Worm (Caenorhabditis elegans): ENCODE data around the gene srx-3.

Gene srx-3

DNA sequence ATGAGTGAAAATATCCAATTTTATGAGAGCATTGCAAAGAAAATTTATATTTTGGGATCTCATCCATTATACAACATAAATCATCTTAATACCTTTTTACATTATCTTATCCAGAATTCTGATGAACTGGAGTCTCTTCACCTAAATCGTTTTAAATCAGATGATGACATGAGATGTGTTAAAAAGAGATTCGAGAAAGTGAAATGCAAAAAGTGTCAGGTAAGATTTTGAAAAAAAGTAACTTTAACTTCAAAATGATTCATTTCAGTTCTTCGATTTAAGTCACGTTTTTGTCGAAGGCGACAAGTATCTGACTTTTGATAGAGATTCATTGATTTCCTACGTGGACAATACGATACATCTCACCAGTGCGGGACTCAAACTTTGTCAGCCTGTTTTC lies 13.5 kb downstream of the srx-3 start:
- TF ChIP-seq ama-1 (optimal IDR thresholded peaks at IDR 0.05) (no peak), ama-1 (GFP tag; optimal IDR thresholded peaks at IDR 0.05) (no peak)

ce11 chrV:9022078-9022477 lies 16.7 kb downstream of the srx-3 start, which contains the start of gene oac-41:
Gene oac-41, minus strand, starts transcription at chrV:9022178.
- TF ChIP-seq nfya-1 (tag; optimal IDR thresholded peaks at IDR 0.05; ENCODE audit: borderline replicate concordance, insufficient read depth) (no peak), lsl-1 (GFP tag; optimal IDR thresholded peaks at IDR 0.05) (no peak), hmg-20 (GFP tag; IDR thresholded peaks at IDR 0.05) (no peak), Y53F4B.3 (GFP tag; IDR thresholded peaks at IDR 0.05) (no peak), F37B4.10 (GFP tag; IDR thresholded peaks at IDR 0.05) (no peak), lin-26 (GFP tag; IDR thresholded peaks at IDR 0.05) (no peak), mcd-1 (GFP tag; IDR thresholded peaks at IDR 0.05) (no peak)

DNA sequence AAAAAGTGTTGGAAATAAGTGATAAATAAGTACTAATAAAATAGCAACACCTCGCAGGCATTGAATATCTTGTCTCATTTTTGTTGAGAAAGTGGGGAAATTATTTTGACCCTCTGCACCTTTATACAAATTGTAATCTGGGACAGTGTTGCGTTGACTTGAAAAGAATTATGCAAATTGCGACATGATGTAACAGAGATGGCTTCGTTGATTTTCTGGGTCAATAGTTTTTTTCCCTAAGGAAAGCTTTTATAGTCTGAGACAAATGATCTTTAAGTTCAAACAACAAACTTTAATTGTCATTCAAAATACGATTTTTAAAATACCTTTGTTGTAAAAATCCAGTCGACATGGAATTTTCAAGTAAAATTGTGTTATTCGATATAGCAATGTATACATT lies 19.4 kb downstream of the srx-3 start, which contains the start of gene bus-1:
bus-1 (minus strand) TSS at position 101 of the 400 bp plus-strand sequence.
- TF ChIP-seq somi-1 (GFP tag; optimal IDR thresholded peaks at IDR 0.05): no peak
- TF ChIP-seq egl-18 (GFP tag; IDR thresholded peaks at IDR 0.05): no peak
- TF ChIP-seq akir-1 (GFP tag; optimal IDR thresholded peaks at IDR 0.05): no peak

DNA sequence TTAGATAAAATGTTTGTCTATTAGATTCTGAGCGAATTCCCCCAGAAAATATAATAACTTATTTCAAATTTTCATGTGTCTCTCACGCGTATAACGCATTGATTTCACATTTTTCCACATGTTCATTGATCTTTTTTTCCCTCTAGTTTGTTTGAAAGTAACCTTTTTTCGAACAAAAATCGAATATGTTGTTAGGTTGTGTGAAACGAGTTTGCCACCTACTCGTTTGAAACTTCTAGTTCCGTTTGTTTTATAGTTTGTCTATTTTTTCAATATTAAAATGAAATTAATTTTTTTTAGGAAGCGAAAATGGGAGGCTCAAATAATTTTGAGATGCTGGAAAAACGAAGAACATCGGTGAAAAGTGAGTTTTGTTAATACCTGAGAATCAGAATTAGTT lies 24.9 kb downstream of the srx-3 start, which contains the start of gene C25E10.5:
C25E10.5 (plus strand) TSS at position 301 of the 400 bp plus-strand sequence.
- TF ChIP-seq ama-1 (optimal IDR thresholded peaks at IDR 0.05): no peak
- TF ChIP-seq ama-1 (GFP tag; optimal IDR thresholded peaks at IDR 0.05): no peak
- TF ChIP-seq mcd-1 (GFP tag; IDR thresholded peaks at IDR 0.05): no peak
- TF ChIP-seq somi-1 (GFP tag; optimal IDR thresholded peaks at IDR 0.05): no peak
- TF ChIP-seq zim-3 (tag; optimal IDR thresholded peaks at IDR 0.05): no peak
- TF ChIP-seq mes-4 (tag; optimal IDR thresholded peaks at IDR 0.05): no peak
- no peak for TF ChIP-seq unc-62 (GFP tag; optimal IDR thresholded peaks at IDR 0.05)

DNA sequence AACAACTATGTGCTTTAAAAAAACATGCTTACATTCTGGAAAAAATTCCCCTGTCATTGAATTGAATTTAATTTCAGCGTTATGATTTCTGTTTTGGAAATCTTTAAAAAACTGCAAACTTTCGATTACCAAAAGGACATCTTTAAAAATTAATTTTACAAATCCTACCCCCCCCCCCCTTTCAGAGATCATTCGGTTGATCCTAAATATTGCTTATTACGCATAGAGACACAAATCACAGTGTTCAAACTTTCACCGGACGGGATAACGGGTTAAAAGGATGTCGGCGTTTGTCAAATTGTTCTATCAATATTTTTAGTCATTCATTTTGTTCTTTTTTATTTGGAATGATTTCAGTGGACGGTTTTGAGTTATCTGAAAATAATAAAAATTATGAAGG lies 27.9 kb downstream of the srx-3 start, which contains the start of gene C25E10.4:
C25E10.4 (plus strand) TSS at position 301 of the 400 bp plus-strand sequence.
- TF ChIP-seq lir-1 (GFP tag; conservative IDR thresholded peaks at IDR 0.05) (no peak), C06A6.2 (GFP tag; conservative IDR thresholded peaks at IDR 0.05) (no peak), hmg-1.2 (GFP tag; IDR thresholded peaks at IDR 0.05) (no peak), ceh-40 (GFP tag; IDR thresholded peaks at IDR 0.05) (no peak), lin-26 (GFP tag; IDR thresholded peaks at IDR 0.05) (no peak), bed-1 (GFP tag; IDR thresholded peaks at IDR 0.05) (no peak)

DNA sequence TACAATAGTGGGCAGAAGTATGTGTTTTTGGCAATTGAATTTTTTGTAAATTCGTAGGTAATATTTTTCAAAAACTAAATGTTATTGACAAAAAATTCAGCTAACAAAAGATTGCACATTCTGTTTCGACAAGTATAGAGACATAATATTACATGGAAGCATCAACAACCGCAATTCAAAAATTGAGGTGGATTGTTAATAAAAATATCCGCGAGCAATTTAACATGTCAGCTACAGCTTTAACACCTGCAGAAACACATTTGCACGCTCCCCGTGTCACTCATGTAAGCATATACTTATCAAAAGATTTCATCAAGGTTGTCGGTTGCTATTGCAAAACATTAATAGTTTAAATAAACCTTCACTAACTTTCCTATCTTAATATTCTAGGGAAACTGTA lies 30.3 kb downstream of the srx-3 start, which contains the start of gene srsx-34:
srsx-34 (plus strand) TSS at position 301 of the 400 bp plus-strand sequence.
- no peak for TF ChIP-seq cebp-1 (GFP tag; IDR thresholded peaks at IDR 0.05)
- no peak for TF ChIP-seq cebp-1 (tag; optimal IDR thresholded peaks at IDR 0.05)
- TF ChIP-seq madf-6 (GFP tag; IDR thresholded peaks at IDR 0.05): no peak
- no peak for TF ChIP-seq mxl-1 (tag; optimal IDR thresholded peaks at IDR 0.05)
- TF ChIP-seq dpff-1 (tag; optimal IDR thresholded peaks at IDR 0.05): no peak
- TF ChIP-seq ceh-40 (GFP tag; IDR thresholded peaks at IDR 0.05): no peak
- no peak for TF ChIP-seq hlh-26 (GFP tag; conservative IDR thresholded peaks at IDR 0.05)
- no peak for TF ChIP-seq T07F8.4 (tag; optimal IDR thresholded peaks at IDR 0.05)
- no peak for TF ChIP-seq F57C9.4 (tag; optimal IDR thresholded peaks at IDR 0.05)
- TF ChIP-seq lin-26 (GFP tag; IDR thresholded peaks at IDR 0.05): no peak
- TF ChIP-seq tlf-1 (GFP tag; optimal IDR thresholded peaks at IDR 0.05): no peak
- no peak for TF ChIP-seq sptf-2 (GFP tag; optimal IDR thresholded peaks at IDR 0.05)
- no peak for TF ChIP-seq F49E8.2 (tag; optimal IDR thresholded peaks at IDR 0.05; ENCODE audit: insufficient read depth)
- no peak for TF ChIP-seq zfh-2 (GFP tag; conservative IDR thresholded peaks at IDR 0.05)
- no peak for TF ChIP-seq F22D6.2 (tag; optimal IDR thresholded peaks at IDR 0.05)
